Worm (Caenorhabditis elegans): Measurements from ENCODE around the gene C08B6.2.

C08B6.2 gene

ce11 chrV:10148352-10148751 is 42.8 kb downstream of the C08B6.2 start, which contains the start of gene srsx-26 (continued):
- TF ChIP-seq dpl-1 (GFP tag; optimal IDR thresholded peaks at IDR 0.05) = no peak

- TF ChIP-seq fos-1 (tag; optimal IDR thresholded peaks at IDR 0.05) = no peak
- TF ChIP-seq nhr-11 (tag; optimal IDR thresholded peaks at IDR 0.05) = no peak
- TF ChIP-seq grh-1 (GFP tag; IDR thresholded peaks at IDR 0.05) = no peak
- TF ChIP-seq jun-1 (tag; optimal IDR thresholded peaks at IDR 0.05) = no peak
- no peak for TF ChIP-seq F16B12.6 (tag; optimal IDR thresholded peaks at IDR 0.05)
- TF ChIP-seq C04F5.9 (tag; optimal IDR thresholded peaks at IDR 0.05) = no peak
- no peak for TF ChIP-seq alr-1 (tag; optimal IDR thresholded peaks at IDR 0.05; ENCODE audit: borderline replicate concordance)
- TF ChIP-seq aly-2 (tag; optimal IDR thresholded peaks at IDR 0.05) = no peak
- no peak for TF ChIP-seq lsy-2 (tag; optimal IDR thresholded peaks at IDR 0.05)
- TF ChIP-seq C16A3.4 (tag; optimal IDR thresholded peaks at IDR 0.05) = no peak
- no peak for TF ChIP-seq unc-86 (tag; optimal IDR thresholded peaks at IDR 0.05)
- TF ChIP-seq swsn-7 (tag; optimal IDR thresholded peaks at IDR 0.05) = no peak
- no peak for TF ChIP-seq lin-35 (GFP tag; optimal IDR thresholded peaks at IDR 0.05)
These were observed 44.2 kb downstream of the C08B6.2 start, which contains the start of gene srsx-27 for ce11 chrV:10149728-10150127. Gene srsx-27 (plus strand): TSS chrV:10150028.

ce11 chrV:10152278-10152677 is 46.8 kb downstream of the C08B6.2 start, which contains the start of gene srsx-28:
Gene srsx-28 (plus strand): TSS chrV:10152578.
- no peak for TF ChIP-seq nhr-20 (tag; optimal IDR thresholded peaks at IDR 0.05)
- TF ChIP-seq ceh-88 (GFP tag; IDR thresholded peaks at IDR 0.05) = no peak
- TF ChIP-seq hlh-17 (GFP tag; optimal IDR thresholded peaks at IDR 0.05; ENCODE audit: borderline replicate concordance) = no peak
- no peak for TF ChIP-seq swsn-7 (tag; optimal IDR thresholded peaks at IDR 0.05)
- TF ChIP-seq nhr-47 (tag; optimal IDR thresholded peaks at IDR 0.05) = no peak
- no peak for TF ChIP-seq nhr-11 (tag; optimal IDR thresholded peaks at IDR 0.05)

ce11 chrV:10153076-10153475 is 47.6 kb downstream of the C08B6.2 start:
- TF ChIP-seq nhr-85 (tag) = no peak
- no peak for TF ChIP-seq fos-1 (tag; optimal IDR thresholded peaks at IDR 0.05)
- TF ChIP-seq lir-3 (tag; optimal IDR thresholded peaks at IDR 0.05; ENCODE audit: poor library complexity) = no peak
- TF ChIP-seq Y116A8C.19 (tag; optimal IDR thresholded peaks at IDR 0.05; ENCODE audit: borderline replicate concordance) = no peak
- no peak for TF ChIP-seq hpl-2 (GFP tag; optimal IDR thresholded peaks at IDR 0.05)
- TF ChIP-seq sptf-1 (tag; optimal IDR thresholded peaks at IDR 0.05) = no peak
- no peak for TF ChIP-seq ceh-90 (tag; optimal IDR thresholded peaks at IDR 0.05)

- TF ChIP-seq F16B12.6 (tag; optimal IDR thresholded peaks at IDR 0.05) = no peak
- no peak for TF ChIP-seq blmp-1 (tag; optimal IDR thresholded peaks at IDR 0.05)
- no peak for TF ChIP-seq mab-9 (GFP tag; IDR thresholded peaks at IDR 0.05)
- TF ChIP-seq mep-1 (tag; optimal IDR thresholded peaks at IDR 0.05) = no peak
- TF ChIP-seq Y116A8C.19 (tag; optimal IDR thresholded peaks at IDR 0.05; ENCODE audit: borderline replicate concordance) = no peak
- TF ChIP-seq lin-13 (GFP tag; optimal IDR thresholded peaks at IDR 0.05) = no peak
These were observed 49.2 kb downstream of the C08B6.2 start, which contains the start of gene srsx-29 for ce11 chrV:10154698-10155097. Gene srsx-29 (plus strand): TSS chrV:10154998.

All from whole organism, L1 larva.